Worm (Caenorhabditis elegans): ENCODE measurements around the gene F15G9.6.

- TF ChIP-seq ama-1 (optimal IDR thresholded peaks at IDR 0.05) (no peak), fos-1 (tag; optimal IDR thresholded peaks at IDR 0.05) (no peak), Y75B8A.6 (GFP tag; IDR thresholded peaks at IDR 0.05) (no peak), snpc-4 (tag; optimal IDR thresholded peaks at IDR 0.05) (no peak), nhr-77 (tag; optimal IDR thresholded peaks at IDR 0.05) (no peak), ceh-62 (tag; optimal IDR thresholded peaks at IDR 0.05) (no peak), nhr-25 (tag; optimal IDR thresholded peaks at IDR 0.05; ENCODE audit: borderline replicate concordance, insufficient read depth) (no peak), unc-62 (GFP tag; optimal IDR thresholded peaks at IDR 0.05 in 1 of 2) (no peak), unc-62 (tag; optimal IDR thresholded peaks at IDR 0.05) (no peak)
Measured at ce11 chrX:9697655-9698054, 11.9 kb upstream of the F15G9.6 start.

Data from whole organism, L4 larva.